Worm (Caenorhabditis elegans) whole organism, young adult: Measurements from ENCODE around the gene gcy-7.

Source experiments
- ama-1 ChIP-seq, 3 experiments: fragments of 150-350 bp in 1 of 3; sonication (generic microtip) in 2 of 3; optimal IDR thresholded peaks; 2 replicates each; lab custom pipeline; 2014 to 2018; ENCODE audit warnings: missing biosample characterization in 2 of 3, missing genetic modification characterization in 2 of 3, missing genetic modification reagents in 2 of 3
- nhr-27 ChIP-seq: fragments of 200-800 bp; sonication (Bioruptor generic); optimal IDR thresholded peaks from 2 replicates; lab custom pipeline; 2018; ENCODE audit warnings: mild to moderate bottlenecking, missing genetic modification characterization, moderate library complexity, missing compliant biosample characterization

- TF ChIP-seq ama-1 (optimal IDR thresholded peaks at IDR 0.05; lab: Kevin White, UChicago) (no peak), ama-1 (GFP tag; optimal IDR thresholded peaks at IDR 0.05; lab: Kevin White, UChicago) (no peak), nhr-27 (no peak)
Observed at ce11 chrV:8403916-8404315, 16.8 kb downstream of the gcy-7 start.
